Worm (Caenorhabditis elegans): ENCODE measurements around the gene W08A12.2.

DNA sequence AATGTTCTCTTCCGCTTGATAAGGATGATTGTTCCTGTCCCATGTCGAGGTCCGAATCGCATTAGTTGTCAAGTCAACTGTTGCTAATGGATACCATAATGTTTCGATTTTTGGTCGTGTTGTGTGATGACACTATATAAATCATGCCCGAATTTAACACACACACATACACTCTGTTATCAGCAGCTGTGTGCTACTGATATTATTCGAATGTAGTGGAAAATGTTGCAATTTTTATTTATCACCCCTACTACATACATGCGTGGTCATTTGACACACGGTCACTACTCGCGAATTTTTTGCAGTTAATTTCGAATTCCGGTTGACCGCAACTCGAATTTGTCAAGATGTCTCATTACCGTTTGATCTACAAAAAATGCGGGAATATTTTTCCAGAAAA is 6.9 kb upstream of the W08A12.2 start:
- TF ChIP-seq zag-1 (tag; optimal IDR thresholded peaks at IDR 0.05) (no peak), snpc-4 (tag; optimal IDR thresholded peaks at IDR 0.05) (no peak), cey-2 (tag; optimal IDR thresholded peaks at IDR 0.05; ENCODE audit: borderline replicate concordance, insufficient read depth) (no peak), ZK546.5 (tag; optimal IDR thresholded peaks at IDR 0.05) (no peak), aha-1 (tag) (no peak), fkh-10 (GFP tag; optimal IDR thresholded peaks at IDR 0.05) (no peak), ceh-82 (tag; optimal IDR thresholded peaks at IDR 0.05) (no peak), ama-1 (optimal IDR thresholded peaks at IDR 0.05) (no peak)
